Worm (Caenorhabditis elegans) whole organism, young adult: ENCODE data around the gene pan-1.

Experiments
- B0261.1 ChIP-seq: sonication (generic microtip); optimal IDR thresholded peaks from 2 replicates; lab custom pipeline; 2016; ENCODE audit warnings: mild to moderate bottlenecking, missing genetic modification characterization, moderate library complexity, missing compliant biosample characterization
- C06A6.2 ChIP-seq: fragments of 200-800 bp; sonication (Bioruptor generic); conservative IDR thresholded peaks from 2 replicates; pipeline ENCODE4 v1.3.6; 2022; ENCODE audit warnings: missing genetic modification characterization, missing compliant biosample characterization
- C17E4.6 ChIP-seq: fragments of 200-800 bp; sonication (Bioruptor generic); IDR thresholded peaks from 2 replicates; pipeline ENCODE4 v1.3.6; 2022; ENCODE audit warnings: missing genetic modification reagents, missing genetic modification characterization, missing compliant biosample characterization
- F22D6.2 ChIP-seq: sonication (generic microtip); optimal IDR thresholded peaks from 2 replicates; lab custom pipeline; 2016; ENCODE audit warnings: mild to moderate bottlenecking, missing genetic modification characterization, missing compliant biosample characterization
- F33H1.4 ChIP-seq: fragments of 200-800 bp; sonication (Bioruptor generic); IDR thresholded peaks from 2 replicates; pipeline ENCODE4 v1.3.6; 2022; ENCODE audit warnings: missing genetic modification reagents, missing genetic modification characterization, missing compliant biosample characterization
- F37B4.10 ChIP-seq: fragments of 200-800 bp; sonication (Bioruptor generic); IDR thresholded peaks from 2 replicates; pipeline ENCODE4 v1.3.6; 2022; ENCODE audit warnings: missing genetic modification characterization, missing compliant biosample characterization
- F52B5.7 ChIP-seq: sonication (generic microtip); optimal IDR thresholded peaks from 2 replicates; lab custom pipeline; 2016; ENCODE audit warnings: mild to moderate bottlenecking, missing genetic modification characterization, missing compliant biosample characterization
- F55B11.4 ChIP-seq: sonication (generic microtip); optimal IDR thresholded peaks from 2 replicates; lab custom pipeline; 2016; ENCODE audit warnings: missing compliant biosample characterization, missing genetic modification characterization, borderline replicate concordance; ENCODE audit not compliant: insufficient read depth
- K12H6.12 ChIP-seq: fragments of 200-800 bp; sonication (Bioruptor generic); optimal IDR thresholded peaks from 2 replicates; lab custom pipeline; 2018; ENCODE audit warnings: mild to moderate bottlenecking, missing genetic modification characterization, missing compliant biosample characterization
- Y53F4B.3 ChIP-seq: fragments of 200-800 bp; sonication (Bioruptor generic); IDR thresholded peaks from 2 replicates; pipeline ENCODE4 v1.3.6; 2022; ENCODE audit warnings: missing genetic modification reagents, missing genetic modification characterization, missing compliant biosample characterization
- aptf-2 ChIP-seq: fragments of 200-800 bp; sonication (Bioruptor generic); conservative IDR thresholded peaks from 2 replicates; pipeline ENCODE4 v1.3.6; 2022; ENCODE audit warnings: missing genetic modification reagents, missing genetic modification characterization, missing compliant biosample characterization
- atf-7 ChIP-seq: sonication (generic microtip); optimal IDR thresholded peaks from 2 replicates; lab custom pipeline; 2017; ENCODE audit warnings: mild to moderate bottlenecking, missing genetic modification characterization, missing compliant biosample characterization
- athp-1 ChIP-seq: sonication (generic microtip); optimal IDR thresholded peaks from 2 replicates; lab custom pipeline; 2017; ENCODE audit warnings: mild to moderate bottlenecking, missing genetic modification characterization, missing compliant biosample characterization
- attf-3 ChIP-seq: fragments of 200-800 bp; sonication (Bioruptor generic); conservative IDR thresholded peaks from 2 replicates; pipeline ENCODE4 v1.3.6; 2022; ENCODE audit warnings: missing genetic modification reagents, missing genetic modification characterization, missing compliant biosample characterization
- attf-6 ChIP-seq: fragments of 200-800 bp; sonication (Bioruptor generic); IDR thresholded peaks from 2 replicates; pipeline ENCODE4 v1.3.6; 2022; ENCODE audit warnings: missing genetic modification reagents, missing genetic modification characterization, missing compliant biosample characterization
- cebp-1 ChIP-seq, 2 experiments: fragments of 200-800 bp in 1 of 2; sonication (Bioruptor generic) in 1 of 2; sonication (generic microtip) in 1 of 2; IDR thresholded peaks in 1 of 2; optimal IDR thresholded peaks in 1 of 2; 2 replicates each; pipeline versions ENCODE4 v1.3.6 to Lab custom; 2017 to 2022; ENCODE audit warnings: missing compliant biosample characterization in 2 of 2, missing genetic modification characterization in 2 of 2, mild to moderate bottlenecking in 1 of 2, missing genetic modification reagents in 1 of 2, moderate library complexity in 1 of 2
- ceh-100 ChIP-seq: fragments of 200-800 bp; sonication (Bioruptor generic); IDR thresholded peaks from 2 replicates; pipeline ENCODE4 v1.3.6; 2022; ENCODE audit warnings: missing genetic modification reagents, missing genetic modification characterization, missing compliant biosample characterization
- ceh-27 ChIP-seq: fragments of 200-800 bp; sonication (Bioruptor generic); optimal IDR thresholded peaks from 2 replicates; lab custom pipeline; 2018; ENCODE audit warnings: mild to moderate bottlenecking, missing genetic modification characterization, moderate library complexity, missing compliant biosample characterization
- ceh-58 ChIP-seq: fragments of 200-800 bp; sonication (Bioruptor generic); IDR thresholded peaks from 2 replicates; pipeline ENCODE4 v1.3.6; 2022; ENCODE audit warnings: missing genetic modification characterization, missing compliant biosample characterization
- ceh-79 ChIP-seq: sonication (generic microtip); optimal IDR thresholded peaks from 2 replicates; lab custom pipeline; 2017; ENCODE audit warnings: mild to moderate bottlenecking, missing genetic modification characterization, missing compliant biosample characterization
- ceh-91 ChIP-seq: fragments of 200-800 bp; sonication (Bioruptor generic); IDR thresholded peaks from 2 replicates; pipeline ENCODE4 v1.3.6; 2022; ENCODE audit warnings: missing genetic modification reagents, missing genetic modification characterization, missing compliant biosample characterization
- dox-1 ChIP-seq: fragments of 200-800 bp; sonication (Bioruptor generic); IDR thresholded peaks from 2 replicates; pipeline ENCODE4 v1.3.6; 2022; ENCODE audit warnings: missing genetic modification reagents, missing genetic modification characterization, missing compliant biosample characterization
- dpff-1 ChIP-seq: sonication (generic microtip); optimal IDR thresholded peaks from 2 replicates; lab custom pipeline; 2017; ENCODE audit warnings: mild to moderate bottlenecking, missing genetic modification characterization, missing compliant biosample characterization
- efl-1 ChIP-seq: fragments of 150-350 bp; optimal IDR thresholded peaks from 2 replicates; lab custom pipeline; 2014; ENCODE audit warnings: missing biosample characterization, missing genetic modification reagents, missing genetic modification characterization
- egl-44 ChIP-seq: fragments of 200-800 bp; sonication (Bioruptor generic); IDR thresholded peaks from 2 replicates; pipeline ENCODE4 v1.3.6; 2022; ENCODE audit warnings: missing genetic modification reagents, missing genetic modification characterization, missing compliant biosample characterization
- ets-4 ChIP-seq: fragments of 200-800 bp; sonication (Bioruptor generic); optimal IDR thresholded peaks from 2 replicates; lab custom pipeline; 2018; ENCODE audit warnings: mild to moderate bottlenecking, missing genetic modification characterization, missing compliant biosample characterization
- hmg-20 ChIP-seq: fragments of 200-800 bp; sonication (Bioruptor generic); IDR thresholded peaks from 2 replicates; pipeline ENCODE4 v1.3.6; 2022; ENCODE audit warnings: missing genetic modification reagents, missing genetic modification characterization, missing compliant biosample characterization
- hsf-1 ChIP-seq: fragments of 200-800 bp; sonication (Bioruptor generic); IDR thresholded peaks from 2 replicates; pipeline ENCODE4 v1.3.6; 2022; ENCODE audit warnings: missing genetic modification reagents, missing genetic modification characterization, missing compliant biosample characterization
- lin-26 ChIP-seq: fragments of 200-800 bp; sonication (Bioruptor generic); IDR thresholded peaks from 2 replicates; pipeline ENCODE4 v1.3.6; 2022; ENCODE audit warnings: missing genetic modification reagents, missing genetic modification characterization, missing compliant biosample characterization
- lin-35 ChIP-seq, 3 experiments: fragments of 150-350 bp in 2 of 3; sonication (generic microtip) in 1 of 3; optimal IDR thresholded peaks; 2 replicates each; lab custom pipeline; 2014 to 2018; ENCODE audit warnings: missing biosample characterization in 3 of 3, missing genetic modification characterization in 3 of 3, missing genetic modification reagents in 3 of 3
- lin-40 ChIP-seq: sonication (generic microtip); optimal IDR thresholded peaks from 2 replicates; lab custom pipeline; 2016; ENCODE audit warnings: missing genetic modification characterization, mild to moderate bottlenecking, missing compliant biosample characterization, missing genotype, missing genetic modification reagents
- lsy-27 ChIP-seq: sonication (generic microtip); optimal IDR thresholded peaks from 2 replicates; lab custom pipeline; 2017; ENCODE audit warnings: missing genetic modification characterization, mild to moderate bottlenecking, missing compliant biosample characterization, antibody characterized with exemption, missing genotype, borderline replicate concordance; ENCODE audit not compliant: insufficient read depth
- madf-3 ChIP-seq: fragments of 200-800 bp; sonication (Bioruptor generic); IDR thresholded peaks from 2 replicates; pipeline ENCODE4 v1.3.6; 2022; ENCODE audit warnings: missing genetic modification reagents, missing genetic modification characterization, missing compliant biosample characterization
- madf-6 ChIP-seq: fragments of 200-800 bp; sonication (Bioruptor generic); IDR thresholded peaks from 2 replicates; pipeline ENCODE4 v1.3.6; 2022; ENCODE audit warnings: missing genetic modification reagents, missing genetic modification characterization, missing compliant biosample characterization
- mel-28 ChIP-seq: sonication (generic microtip); optimal IDR thresholded peaks from 2 replicates; lab custom pipeline; 2016; ENCODE audit warnings: borderline replicate concordance, mild to moderate bottlenecking, missing genetic modification characterization, missing compliant biosample characterization
- mes-4 ChIP-seq: sonication (generic microtip); optimal IDR thresholded peaks from 2 replicates; lab custom pipeline; 2016; ENCODE audit warnings: missing genotype, missing genetic modification characterization, missing compliant biosample characterization
- nfya-1 ChIP-seq: sonication (generic microtip); optimal IDR thresholded peaks from 2 replicates; lab custom pipeline; 2017; ENCODE audit warnings: antibody characterized with exemption, missing compliant biosample characterization, missing genetic modification characterization, borderline replicate concordance; ENCODE audit not compliant: insufficient read depth
- nfyb-1 ChIP-seq: fragments of 200-800 bp; sonication (Bioruptor generic); IDR thresholded peaks from 2 replicates; pipeline ENCODE4 v1.3.6; 2022; ENCODE audit warnings: missing genetic modification reagents, missing genetic modification characterization, missing compliant biosample characterization
- nhr-27 ChIP-seq: fragments of 200-800 bp; sonication (Bioruptor generic); optimal IDR thresholded peaks from 2 replicates; lab custom pipeline; 2018; ENCODE audit warnings: mild to moderate bottlenecking, missing genetic modification characterization, moderate library complexity, missing compliant biosample characterization
- pbrm-1 ChIP-seq: fragments of 200-800 bp; sonication (Bioruptor generic); IDR thresholded peaks from 2 replicates; pipeline ENCODE4 v1.3.6; 2022; ENCODE audit warnings: missing genetic modification reagents, missing genetic modification characterization, missing compliant biosample characterization
- pha-4 ChIP-seq: fragments of 150-350 bp; sonication (generic microtip); optimal IDR thresholded peaks from 2 replicates; lab custom pipeline; 2014; ENCODE audit warnings: missing biosample characterization, missing genetic modification reagents, missing genetic modification characterization
- rcor-1 ChIP-seq: fragments of 200-800 bp; sonication (Bioruptor generic); IDR thresholded peaks from 2 replicates; pipeline ENCODE4 v1.3.6; 2022; ENCODE audit warnings: missing genetic modification reagents, missing genetic modification characterization, missing compliant biosample characterization
- sdz-38 ChIP-seq: sonication (generic microtip); optimal IDR thresholded peaks from 2 replicates; lab custom pipeline; 2016; ENCODE audit warnings: missing genotype, missing genetic modification characterization, missing compliant biosample characterization
- tbp1 ChIP-seq: fragments of 200-800 bp; sonication (Bioruptor generic); optimal IDR thresholded peaks from 2 replicates; lab custom pipeline; 2018; ENCODE audit warnings: mild to moderate bottlenecking, missing genetic modification characterization, missing compliant biosample characterization
- tlf-1 ChIP-seq: fragments of 200-800 bp; sonication (Bioruptor generic); optimal IDR thresholded peaks from 2 replicates; lab custom pipeline; 2018; ENCODE audit warnings: mild to moderate bottlenecking, missing genetic modification characterization, missing compliant biosample characterization
- unc-130 ChIP-seq: sonication (generic microtip); optimal IDR thresholded peaks from 2 replicates; lab custom pipeline; 2016; ENCODE audit warnings: missing genetic modification reagents, missing genetic modification characterization, missing compliant biosample characterization
- zim-3 ChIP-seq: sonication (generic microtip); optimal IDR thresholded peaks from 2 replicates; lab custom pipeline; 2017; ENCODE audit warnings: mild to moderate bottlenecking, missing genetic modification characterization, moderate library complexity, missing compliant biosample characterization
- ztf-22 ChIP-seq: fragments of 200-800 bp; sonication (Bioruptor generic); optimal IDR thresholded peaks from 2 replicates; lab custom pipeline; 2018; ENCODE audit warnings: mild to moderate bottlenecking, missing genetic modification characterization, moderate library complexity, missing compliant biosample characterization
- ztf-6 ChIP-seq: fragments of 200-800 bp; sonication (Bioruptor generic); IDR thresholded peaks from 2 replicates; pipeline ENCODE4 v1.3.6; 2022; ENCODE audit warnings: missing genetic modification reagents, missing genetic modification characterization, missing compliant biosample characterization

Gene pan-1

ce11 chrIII:4551963-4552362 is 10.6 kb upstream of the pan-1 start (continued):
- TF ChIP-seq ceh-79 (tag; lab: Kevin White, UChicago) (no peak), ceh-27 (peak; percentile 88), madf-6 (no peak), nhr-27 (no peak), madf-3 (GFP tag; lab: Robert Waterston, UW) (no peak), lin-35 (GFP tag; optimal IDR thresholded peaks at IDR 0.05; lab: Kevin White, UChicago) (no peak), nfya-1 (tag; lab: Kevin White, UChicago) (no peak), F33H1.4 (GFP tag; lab: Robert Waterston, UW) (no peak), mel-28 (tag; lab: Kevin White, UChicago) (no peak), F37B4.10 (GFP tag; lab: Robert Waterston, UW) (no peak), ets-4 (GFP tag; lab: Kevin White, UChicago) (peak; percentile 43), nfyb-1 (peak; percentile 72), lin-40 (tag; lab: Kevin White, UChicago) (peak; percentile 59), attf-6 (GFP tag; lab: Robert Waterston, UW) (no peak), zim-3 (tag; lab: Kevin White, UChicago) (no peak), aptf-2 (no peak), C06A6.2 (GFP tag; lab: Robert Waterston, UW) (no peak), dpff-1 (tag; lab: Kevin White, UChicago) (no peak), sdz-38 (tag; lab: Kevin White, UChicago) (no peak), F22D6.2 (tag; lab: Kevin White, UChicago) (no peak), mes-4 (tag; lab: Kevin White, UChicago) (no peak), K12H6.12 (tag; lab: Kevin White, UChicago) (peak; percentile 79), C17E4.6 (GFP tag; lab: Robert Waterston, UW) (no peak), lsy-27 (no peak), efl-1 (GFP tag; lab: Kevin White, UChicago) (no peak), F52B5.7 (tag; lab: Kevin White, UChicago) (no peak), rcor-1 (GFP tag; lab: Robert Waterston, UW) (no peak; the same call in 1 of the 2 replicates), unc-130 (no peak), pbrm-1 (GFP tag; lab: Robert Waterston, UW) (0 out of 2 replicates have a peak, but pooled peaks have one; percentile 18), B0261.1 (tag; lab: Kevin White, UChicago) (no peak), ceh-58 (no peak), ceh-100 (no peak), hsf-1 (GFP tag; lab: Robert Waterston, UW) (no peak), attf-3 (GFP tag; lab: Robert Waterston, UW) (0 out of 2 replicates have a peak, but pooled peaks have one; percentile 9), tlf-1 (GFP tag; lab: Kevin White, UChicago) (no peak), ztf-6 (no peak), dox-1 (GFP tag; lab: Robert Waterston, UW) (peak; percentile 87), Y53F4B.3 (GFP tag; lab: Robert Waterston, UW) (no peak), tbp1 (GFP tag; lab: Kevin White, UChicago) (peak; percentile 8), lin-26 (GFP tag; lab: Robert Waterston, UW) (peak; percentile 47; the same call in 1 of the 2 replicates), athp-1 (tag; lab: Kevin White, UChicago) (no peak), egl-44 (GFP tag; lab: Robert Waterston, UW) (no peak), F55B11.4 (tag; lab: Kevin White, UChicago) (no peak), hmg-20 (GFP tag; lab: Robert Waterston, UW) (no peak), ztf-22 (no peak), atf-7 (tag; lab: Kevin White, UChicago) (no peak), cebp-1 (GFP tag; IDR thresholded peaks at IDR 0.05; lab: Robert Waterston, UW) (peak; percentile 42; the same call in 1 of the 2 replicates), cebp-1 (tag; optimal IDR thresholded peaks at IDR 0.05; lab: Kevin White, UChicago) (peak; percentile 73), pha-4 (tag; lab: Kevin White, UChicago) (no peak), ceh-91 (GFP tag; lab: Robert Waterston, UW) (no peak)
